Fruit fly (Drosophila melanogaster): ENCODE results near the gene Mur29B.

Gene Mur29B

DNA sequence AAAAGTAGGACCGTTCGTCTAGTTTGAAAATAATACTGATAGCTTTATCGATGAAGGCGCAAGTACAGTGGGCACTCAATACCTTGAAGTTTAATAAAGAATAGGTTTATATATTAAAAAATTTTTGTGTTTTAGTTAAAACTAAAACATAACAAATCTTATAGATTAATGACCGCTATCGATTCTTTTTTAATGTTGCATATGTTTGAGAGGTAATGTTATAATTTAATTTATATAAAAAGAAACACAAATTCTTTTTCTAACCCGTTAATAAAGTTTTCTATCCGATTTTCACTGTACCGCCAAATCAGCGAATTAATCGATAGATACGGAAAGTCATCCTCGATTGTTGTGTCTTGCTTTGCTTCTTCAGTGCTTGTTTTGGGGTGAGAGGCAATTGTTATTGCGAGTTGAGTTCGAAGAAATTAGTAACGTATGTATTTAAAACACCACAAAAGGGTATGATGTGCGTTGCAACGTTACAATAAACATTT, 32.2 kb downstream of the Mur29B start, which contains the start of the genes Dad1 and CG13384 (continued):
- TF ChIP-seq CG6765 (GFP tag; optimal IDR thresholded peaks at IDR 0.05) (peak; percentile 94), CG15269 (tag; optimal IDR thresholded peaks at IDR 0.05) (peak; percentile 96), Side (GFP tag; optimal IDR thresholded peaks at IDR 0.05) (no peak), NC2β (GFP tag; optimal IDR thresholded peaks at IDR 0.05) (peak; percentile 28), CG13894 (tag; optimal IDR thresholded peaks at IDR 0.05) (peak; percentile 96), chif (GFP tag; optimal IDR thresholded peaks at IDR 0.05) (peak; percentile 46 to 74), Asciz (GFP tag; optimal IDR thresholded peaks at IDR 0.05) (peak; percentile 80), pho (GFP tag; optimal IDR thresholded peaks at IDR 0.05) (peak; percentile 81), CG2120 (GFP tag; optimal IDR thresholded peaks at IDR 0.05) (peak; percentile 95), toy (GFP tag; IDR thresholded peaks at IDR 0.05) (peak; percentile 81), Mes4 (GFP tag; optimal IDR thresholded peaks at IDR 0.05) (peak; percentile 29), chinmo (GFP tag; IDR thresholded peaks at IDR 0.05; ENCODE audit: partially characterized antibody) (no peak), klu (GFP tag; IDR thresholded peaks at IDR 0.05) (peak; percentile 89), rib (GFP tag; IDR thresholded peaks at IDR 0.05) (peak; percentile 88), CG18764 (GFP tag; optimal IDR thresholded peaks at IDR 0.05) (peak; percentile 83), CG30431 (GFP tag; optimal IDR thresholded peaks at IDR 0.05) (peak; percentile 69), CG13624 (GFP tag; optimal IDR thresholded peaks at IDR 0.05) (peak; percentile 44), zf30C (GFP tag; optimal IDR thresholded peaks at IDR 0.05) (peak; percentile 6), dm (GFP tag; optimal IDR thresholded peaks at IDR 0.05) (peak; percentile 36), CG13296 (GFP tag; optimal IDR thresholded peaks at IDR 0.05) (peak; percentile 96), Hmr (GFP tag; optimal IDR thresholded peaks at IDR 0.05) (peak; percentile 94), Trl (optimal IDR thresholded peaks at IDR 0.05) (no peak), Trl (GFP tag; optimal IDR thresholded peaks at IDR 0.05) (peak; percentile 55), btn (GFP tag; optimal IDR thresholded peaks at IDR 0.05) (no peak), CG3065 (GFP tag; optimal IDR thresholded peaks at IDR 0.05) (peak; percentile 57), CG1024 (GFP tag; IDR thresholded peaks at IDR 0.05) (peak; percentile 60; the same call in 1 of the 2 replicates), Chrac-16 (GFP tag; optimal IDR thresholded peaks at IDR 0.05) (peak; percentile 91), knrl (GFP tag; IDR thresholded peaks at IDR 0.05; ENCODE audit: partially characterized antibody) (peak; percentile 62), seq (GFP tag; IDR thresholded peaks at IDR 0.05) (peak; percentile 91), pan (optimal IDR thresholded peaks at IDR 0.05) (no peak), pan (GFP tag; optimal IDR thresholded peaks at IDR 0.05 in 1 of 2, IDR thresholded peaks at IDR 0.05 in 1 of 2) (peak in 1 of 2 experiments; percentile 93), PHDP (tag; optimal IDR thresholded peaks at IDR 0.05) (peak; percentile 96), nmo (GFP tag; optimal IDR thresholded peaks at IDR 0.05) (peak; percentile 96), CG1792 (GFP tag; optimal IDR thresholded peaks at IDR 0.05) (no peak), emc (GFP tag; optimal IDR thresholded peaks at IDR 0.05) (no peak), Rx (GFP tag; IDR thresholded peaks at IDR 0.05) (peak; percentile 58), gfzf (GFP tag; optimal IDR thresholded peaks at IDR 0.05) (peak; percentile 65), bowl (GFP tag; IDR thresholded peaks at IDR 0.05) (peak; percentile 48; the same call in 1 of the 2 replicates), vvl (GFP tag; IDR thresholded peaks at IDR 0.05) (peak; percentile 95), Xrp1 (GFP tag; IDR thresholded peaks at IDR 0.05) (peak; percentile 94), CG10654 (GFP tag; optimal IDR thresholded peaks at IDR 0.05) (peak; percentile 80), CG3407 (GFP tag; optimal IDR thresholded peaks at IDR 0.05) (peak; percentile 78), CG18599 (GFP tag; optimal IDR thresholded peaks at IDR 0.05) (peak; percentile 96), CG13424 (tag; optimal IDR thresholded peaks at IDR 0.05) (peak; percentile 96), Spps (tag; optimal IDR thresholded peaks at IDR 0.05) (peak; percentile 82), sr (GFP tag; IDR thresholded peaks at IDR 0.05) (no peak), CG3281 (GFP tag; optimal IDR thresholded peaks at IDR 0.05) (peak; percentile 95), Meics (GFP tag; optimal IDR thresholded peaks at IDR 0.05) (peak; percentile 95), ro (GFP tag; IDR thresholded peaks at IDR 0.05) (peak; percentile 72), CG11696 (GFP tag; IDR thresholded peaks at IDR 0.05) (peak; percentile 65), ssp (GFP tag; IDR thresholded peaks at IDR 0.05) (peak; percentile 86), CG8478 (optimal IDR thresholded peaks at IDR 0.05) (no peak)
